Worm (Caenorhabditis elegans): ENCODE measurements around the gene Y64G10A.1.

DNA sequence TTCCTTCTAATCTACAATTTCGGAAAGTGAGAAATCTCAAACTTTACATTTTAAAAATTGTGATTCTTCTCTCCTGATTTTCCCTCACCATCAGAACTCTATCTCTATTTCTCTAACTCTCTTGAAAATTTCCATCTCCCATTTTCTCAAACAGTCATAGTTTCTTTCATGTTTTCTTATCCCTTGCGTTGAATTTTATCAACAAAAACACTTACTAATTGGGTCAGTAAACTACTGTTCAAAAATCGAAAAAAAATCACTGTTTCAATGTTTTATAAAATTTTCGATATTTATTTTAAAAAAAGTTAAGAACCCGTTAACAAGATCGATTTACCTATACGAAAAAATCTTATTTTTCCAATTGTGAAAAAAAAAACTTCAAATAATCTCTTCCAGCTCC is 20.3 kb upstream of the Y64G10A.1 start:
- TF ChIP-seq ztf-4 (tag; optimal IDR thresholded peaks at IDR 0.05) (no peak), nhr-237 (tag; optimal IDR thresholded peaks at IDR 0.05) (no peak), F13H6.1 (tag; optimal IDR thresholded peaks at IDR 0.05) (no peak), lin-11 (tag; optimal IDR thresholded peaks at IDR 0.05) (no peak), mab-5 (tag; optimal IDR thresholded peaks at IDR 0.05) (no peak)

All from whole organism, L2 larva.